Worm (Caenorhabditis elegans): ENCODE data around the gene K08F9.3.
A peak's percentile ranks its signal among the peaks of the same experiment; 100 is the strongest.

The K08F9.3 gene

ce11 chrV:15189567-15189966, 49.2 kb downstream of the K08F9.3 start, which contains the start of gene cyn-3:
Gene cyn-3, plus strand, starts transcription at chrV:15189927.
- TF ChIP-seq nhr-28 (tag; optimal IDR thresholded peaks at IDR 0.05) (no peak), nhr-12 (tag; optimal IDR thresholded peaks at IDR 0.05) (no peak), elt-3 (tag; optimal IDR thresholded peaks at IDR 0.05) (no peak), zip-8 (tag; optimal IDR thresholded peaks at IDR 0.05) (no peak), lin-13 (tag; optimal IDR thresholded peaks at IDR 0.05) (peak; percentile 58), tbx-8 (GFP tag; optimal IDR thresholded peaks at IDR 0.05) (no peak), mab-5 (tag; optimal IDR thresholded peaks at IDR 0.05) (no peak), lsy-2 (tag; optimal IDR thresholded peaks at IDR 0.05) (peak; percentile 83), nhr-2 (tag; optimal IDR thresholded peaks at IDR 0.05) (no peak), nhr-237 (tag; optimal IDR thresholded peaks at IDR 0.05) (peak; percentile 71), bed-3 (GFP tag; optimal IDR thresholded peaks at IDR 0.05) (no peak), cnd-1 (tag; optimal IDR thresholded peaks at IDR 0.05) (no peak), ceh-83 (GFP tag; optimal IDR thresholded peaks at IDR 0.05) (no peak), flh-1 (GFP tag; optimal IDR thresholded peaks at IDR 0.05) (no peak), ham-2 (GFP tag; optimal IDR thresholded peaks at IDR 0.05) (no peak), sptf-1 (tag; optimal IDR thresholded peaks at IDR 0.05) (no peak), M03D4.4 (tag; optimal IDR thresholded peaks at IDR 0.05) (no peak), blmp-1 (tag; optimal IDR thresholded peaks at IDR 0.05) (no peak), nhr-76 (tag; optimal IDR thresholded peaks at IDR 0.05) (no peak), elt-1 (tag; optimal IDR thresholded peaks at IDR 0.05; ENCODE audit: borderline replicate concordance, insufficient read depth) (no peak), mls-2 (tag; optimal IDR thresholded peaks at IDR 0.05) (no peak), sem-2 (GFP tag; optimal IDR thresholded peaks at IDR 0.05) (no peak), ceh-39 (tag; optimal IDR thresholded peaks at IDR 0.05) (peak; percentile 26), hlh-1 (tag; optimal IDR thresholded peaks at IDR 0.05) (peak; percentile 18), pha-4 (tag; optimal IDR thresholded peaks at IDR 0.05) (peak; percentile 77), unc-120 (tag; optimal IDR thresholded peaks at IDR 0.05; ENCODE audit: poor library complexity, severe bottlenecking) (no peak), drap-1 (GFP tag; optimal IDR thresholded peaks at IDR 0.05) (no peak), ces-1 (GFP tag; optimal IDR thresholded peaks at IDR 0.05) (peak; percentile 81), ztf-11 (tag; optimal IDR thresholded peaks at IDR 0.05) (no peak), snpc-4 (tag; optimal IDR thresholded peaks at IDR 0.05) (no peak), unc-62 (GFP tag; optimal IDR thresholded peaks at IDR 0.05) (no peak), lin-32 (GFP tag; optimal IDR thresholded peaks at IDR 0.05) (no peak), unc-39 (tag; optimal IDR thresholded peaks at IDR 0.05) (no peak), ceh-43 (GFP tag; optimal IDR thresholded peaks at IDR 0.05) (no peak), mep-1 (tag; optimal IDR thresholded peaks at IDR 0.05) (peak; percentile 78)

ce11 chrV:15190903-15191302, 50.6 kb downstream of the K08F9.3 start, which contains the start of gene Y75B12B.11:
Gene Y75B12B.11, plus strand, starts transcription at chrV:15191296.
- TF ChIP-seq cnd-1 (tag; optimal IDR thresholded peaks at IDR 0.05) (peak; percentile 94), nhr-12 (tag; optimal IDR thresholded peaks at IDR 0.05) (no peak), ceh-39 (tag; optimal IDR thresholded peaks at IDR 0.05) (no peak), unc-120 (tag; optimal IDR thresholded peaks at IDR 0.05; ENCODE audit: poor library complexity, severe bottlenecking) (peak; percentile 94), elt-1 (tag; optimal IDR thresholded peaks at IDR 0.05; ENCODE audit: borderline replicate concordance, insufficient read depth) (no peak), lsy-2 (tag; optimal IDR thresholded peaks at IDR 0.05) (peak; percentile 52), zip-8 (tag; optimal IDR thresholded peaks at IDR 0.05) (no peak), M03D4.4 (tag; optimal IDR thresholded peaks at IDR 0.05) (peak; percentile 90), snpc-4 (tag; optimal IDR thresholded peaks at IDR 0.05) (no peak), ces-1 (GFP tag; optimal IDR thresholded peaks at IDR 0.05) (no peak), drap-1 (GFP tag; optimal IDR thresholded peaks at IDR 0.05) (peak; percentile 99), tbx-8 (GFP tag; optimal IDR thresholded peaks at IDR 0.05) (peak; percentile 88), flh-1 (GFP tag; optimal IDR thresholded peaks at IDR 0.05) (peak; percentile 77), unc-39 (tag; optimal IDR thresholded peaks at IDR 0.05) (no peak), nhr-2 (tag; optimal IDR thresholded peaks at IDR 0.05) (no peak), mep-1 (tag; optimal IDR thresholded peaks at IDR 0.05) (peak; percentile 47), nhr-28 (tag; optimal IDR thresholded peaks at IDR 0.05) (no peak), elt-3 (tag; optimal IDR thresholded peaks at IDR 0.05) (no peak), pha-4 (tag; optimal IDR thresholded peaks at IDR 0.05) (peak; percentile 75), mls-2 (tag; optimal IDR thresholded peaks at IDR 0.05) (peak; percentile 93), bed-3 (GFP tag; optimal IDR thresholded peaks at IDR 0.05) (peak; percentile 76), ztf-11 (tag; optimal IDR thresholded peaks at IDR 0.05) (peak; percentile 1), sptf-1 (tag; optimal IDR thresholded peaks at IDR 0.05) (peak; percentile 93), lin-13 (tag; optimal IDR thresholded peaks at IDR 0.05) (peak; percentile 61), mab-5 (tag; optimal IDR thresholded peaks at IDR 0.05) (peak; percentile 26), lin-32 (GFP tag; optimal IDR thresholded peaks at IDR 0.05) (peak; percentile 83), nhr-237 (tag; optimal IDR thresholded peaks at IDR 0.05) (no peak), sem-2 (GFP tag; optimal IDR thresholded peaks at IDR 0.05) (peak; percentile 84), ceh-83 (GFP tag; optimal IDR thresholded peaks at IDR 0.05) (peak; percentile 93), ceh-43 (GFP tag; optimal IDR thresholded peaks at IDR 0.05) (peak; percentile 84), hlh-1 (tag; optimal IDR thresholded peaks at IDR 0.05) (peak; percentile 28), unc-62 (GFP tag; optimal IDR thresholded peaks at IDR 0.05) (peak; percentile 24), ham-2 (GFP tag; optimal IDR thresholded peaks at IDR 0.05) (peak; percentile 81), blmp-1 (tag; optimal IDR thresholded peaks at IDR 0.05) (no peak), nhr-76 (tag; optimal IDR thresholded peaks at IDR 0.05) (no peak)
